Worm (Caenorhabditis elegans): ENCODE results near the gene col-177.
A peak's percentile ranks its signal among the peaks of the same experiment; 100 is the strongest.

The col-177 gene

DNA sequence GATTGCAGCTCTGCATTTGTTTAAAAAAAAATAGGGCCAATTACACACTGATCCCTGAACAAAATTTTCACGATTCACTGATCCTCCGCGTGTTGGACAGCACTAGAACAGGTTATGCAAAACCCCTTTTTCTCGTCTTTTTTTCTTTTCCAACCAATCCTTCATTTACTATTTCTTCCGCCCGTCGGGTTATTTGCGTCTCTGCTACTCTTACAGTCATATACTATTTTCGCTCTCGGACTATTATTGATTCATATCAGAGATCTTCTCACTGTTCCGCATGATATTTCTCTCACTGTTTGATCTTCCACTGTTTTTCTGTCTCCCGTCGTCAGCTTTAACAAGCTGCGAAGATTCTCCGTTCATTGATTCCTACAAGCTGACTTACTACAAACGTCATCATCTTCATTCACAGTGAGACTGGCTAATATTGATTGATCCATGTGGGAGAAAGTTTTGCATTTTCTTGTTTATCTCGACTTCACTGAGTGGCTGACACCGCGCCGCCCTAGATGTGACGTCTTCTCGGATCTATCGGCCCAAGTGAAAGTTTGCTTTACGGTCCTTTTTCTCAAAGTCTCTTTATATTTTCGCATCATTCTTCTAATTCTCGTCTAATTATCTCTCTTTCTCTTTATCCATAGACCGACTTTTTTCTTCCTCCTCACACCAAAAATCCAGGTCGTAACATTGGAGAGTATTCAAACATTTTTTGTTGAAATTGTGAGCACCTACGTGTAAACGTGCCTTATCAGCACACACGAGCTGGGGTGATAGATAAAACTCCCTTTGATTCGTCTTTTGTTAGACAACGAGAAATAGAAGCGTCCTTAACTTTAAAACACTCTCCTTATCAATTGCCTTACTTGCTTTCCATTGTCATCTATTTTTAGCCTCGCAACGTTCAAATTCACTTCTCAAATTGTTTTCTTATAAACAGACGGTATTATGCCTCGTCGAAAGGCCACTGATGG is 34.8 kb upstream of the col-177 start (continued):
- TF ChIP-seq unc-130 (GFP tag; optimal IDR thresholded peaks at IDR 0.05) (no peak), F37D6.2 (tag; optimal IDR thresholded peaks at IDR 0.05) (no peak), Y5F2A.4 (GFP tag; optimal IDR thresholded peaks at IDR 0.05) (no peak), nhr-42 (GFP tag; IDR thresholded peaks at IDR 0.05) (no peak), ZK337.2 (GFP tag; IDR thresholded peaks at IDR 0.05) (no peak), nhr-237 (tag; optimal IDR thresholded peaks at IDR 0.05) (no peak), ceh-20 (GFP tag; IDR thresholded peaks at IDR 0.05) (no peak), daf-8 (GFP tag; IDR thresholded peaks at IDR 0.05) (no peak), ceh-32 (tag; optimal IDR thresholded peaks at IDR 0.05; ENCODE audit: poor library complexity) (no peak), fkh-10 (GFP tag; optimal IDR thresholded peaks at IDR 0.05) (no peak), T20F7.1 (GFP tag; optimal IDR thresholded peaks at IDR 0.05) (no peak), ceh-62 (tag; optimal IDR thresholded peaks at IDR 0.05) (no peak), spr-3 (GFP tag; optimal IDR thresholded peaks at IDR 0.05) (no peak), nhr-77 (tag; optimal IDR thresholded peaks at IDR 0.05) (no peak), daf-19 (GFP tag; conservative IDR thresholded peaks at IDR 0.05) (no peak), nhr-25 (tag; optimal IDR thresholded peaks at IDR 0.05; ENCODE audit: borderline replicate concordance, insufficient read depth) (no peak), nhr-111 (GFP tag; optimal IDR thresholded peaks at IDR 0.05) (no peak), mdl-1 (tag; optimal IDR thresholded peaks at IDR 0.05) (peak in 1 of 2 experiments; percentile 11), tra-1 (GFP tag; IDR thresholded peaks at IDR 0.05) (no peak), unc-39 (tag; optimal IDR thresholded peaks at IDR 0.05) (no peak), gei-8 (GFP tag; optimal IDR thresholded peaks at IDR 0.05) (no peak), lin-15B (tag; optimal IDR thresholded peaks at IDR 0.05) (no peak), dmd-9 (GFP tag; IDR thresholded peaks at IDR 0.05) (no peak), php-3 (GFP tag; IDR thresholded peaks at IDR 0.05) (no peak), lir-3 (tag; optimal IDR thresholded peaks at IDR 0.05) (no peak), snpc-4 (tag; optimal IDR thresholded peaks at IDR 0.05) (no peak), nhr-28 (tag; optimal IDR thresholded peaks at IDR 0.05) (peak; percentile 3)

DNA sequence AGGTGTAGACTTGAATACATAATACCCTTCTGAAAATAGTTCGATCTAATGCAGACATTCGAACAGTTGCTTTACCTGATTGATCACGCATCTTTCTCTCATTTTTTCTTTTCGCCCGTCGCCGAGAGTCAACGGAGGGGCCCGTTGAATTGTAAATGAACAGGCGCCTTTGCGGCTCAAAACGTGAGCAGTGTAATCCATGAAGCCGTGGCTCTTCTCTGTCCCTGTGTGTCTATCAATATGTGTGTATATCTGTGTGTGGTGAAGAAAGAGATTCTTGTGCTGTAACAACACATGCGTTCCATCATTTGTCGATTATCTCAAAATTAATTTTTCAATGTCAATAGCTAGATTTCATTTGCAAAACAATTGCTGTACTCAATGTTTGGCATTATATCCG is 33.9 kb upstream of the col-177 start:
- TF ChIP-seq nhr-11 (tag; optimal IDR thresholded peaks at IDR 0.05), result peak; percentile 53
- TF ChIP-seq ctbp-1 (GFP tag; IDR thresholded peaks at IDR 0.05), result no peak
- peak; percentile 13 for TF ChIP-seq hlh-11 (tag; optimal IDR thresholded peaks at IDR 0.05)
- TF ChIP-seq daf-16 (GFP tag; optimal IDR thresholded peaks at IDR 0.05), result peak in 1 of 2 experiments; percentile 67
- no peak for TF ChIP-seq daf-16 (tag; optimal IDR thresholded peaks at IDR 0.05)
- TF ChIP-seq lsy-2 (tag; optimal IDR thresholded peaks at IDR 0.05), result no peak
- TF ChIP-seq mdt-29 (GFP tag; IDR thresholded peaks at IDR 0.05), result no peak
- no peak for TF ChIP-seq ceh-62 (tag; optimal IDR thresholded peaks at IDR 0.05)
- no peak for TF ChIP-seq aly-2 (tag; optimal IDR thresholded peaks at IDR 0.05)
- TF ChIP-seq nhr-111 (GFP tag; optimal IDR thresholded peaks at IDR 0.05), result no peak
- TF ChIP-seq nhr-41 (GFP tag; IDR thresholded peaks at IDR 0.05), result no peak
- no peak for TF ChIP-seq nhr-6 (tag; optimal IDR thresholded peaks at IDR 0.05)

DNA sequence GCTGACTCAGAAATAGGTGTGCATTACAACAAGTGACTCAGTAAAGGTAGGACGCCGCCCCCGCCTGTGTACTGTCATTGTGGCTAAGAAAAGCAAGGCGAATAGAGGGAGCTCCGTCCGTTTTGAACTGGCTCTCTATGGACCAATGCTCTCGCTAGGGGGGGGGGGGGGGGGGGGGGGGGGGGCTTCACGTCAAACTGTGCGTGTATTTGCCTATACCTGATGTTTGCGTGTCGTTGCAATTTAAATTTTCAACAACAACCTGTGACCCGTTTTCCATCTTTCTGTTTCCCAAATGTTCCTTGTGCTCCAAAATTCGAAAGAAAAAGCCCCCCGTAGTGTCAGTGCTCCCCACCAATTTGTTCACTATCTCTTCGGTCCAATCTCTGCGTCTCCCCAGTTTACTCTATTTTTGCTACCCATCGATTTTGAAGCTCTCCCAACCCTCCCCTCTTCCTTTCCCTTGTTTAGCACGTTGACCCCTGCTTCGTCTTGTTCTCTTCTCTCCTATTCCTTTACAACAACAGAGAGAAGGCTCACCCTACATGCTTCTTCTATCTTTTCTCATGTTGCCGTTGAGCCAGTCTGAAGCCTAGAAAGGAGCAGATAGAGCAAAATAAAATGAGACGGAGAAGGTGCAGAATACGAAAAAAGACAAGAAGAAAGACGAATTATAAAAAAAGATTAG is 32.9 kb upstream of the col-177 start:
- TF ChIP-seq ama-1 (optimal IDR thresholded peaks at IDR 0.05) (no peak), F49E8.2 (tag; optimal IDR thresholded peaks at IDR 0.05; ENCODE audit: borderline replicate concordance) (no peak), hmg-1.1 (GFP tag; IDR thresholded peaks at IDR 0.05) (peak; percentile 54), snpc-1.2 (GFP tag; IDR thresholded peaks at IDR 0.05) (no peak), aha-1 (tag) (peak; percentile 4), dmd-9 (GFP tag; IDR thresholded peaks at IDR 0.05) (no peak), ZK337.2 (GFP tag; IDR thresholded peaks at IDR 0.05) (no peak), nhr-237 (tag; optimal IDR thresholded peaks at IDR 0.05) (no peak), duxl-1 (tag; optimal IDR thresholded peaks at IDR 0.05; ENCODE audit: poor library complexity) (no peak), Y5F2A.4 (GFP tag; optimal IDR thresholded peaks at IDR 0.05) (no peak), ceh-32 (tag; optimal IDR thresholded peaks at IDR 0.05; ENCODE audit: poor library complexity) (no peak), nhr-25 (tag; optimal IDR thresholded peaks at IDR 0.05; ENCODE audit: borderline replicate concordance, insufficient read depth) (no peak), tag-97 (GFP tag; IDR thresholded peaks at IDR 0.05) (no peak), T26A8.4 (GFP tag; IDR thresholded peaks at IDR 0.05) (no peak), lin-13 (GFP tag; optimal IDR thresholded peaks at IDR 0.05) (no peak), jun-1 (tag; optimal IDR thresholded peaks at IDR 0.05) (no peak), nhr-28 (tag; optimal IDR thresholded peaks at IDR 0.05) (peak; percentile 11)

Measured in whole organism, L4 larva.